Worm (Caenorhabditis elegans) whole organism, mixed stage, embryonic: Measurements from ENCODE around the gene cdk-12.

Experiments
- M03D4.4 ChIP-seq: sonication (generic microtip); optimal IDR thresholded peaks from 2 replicates; lab custom pipeline; 2017; ENCODE audit warnings: mild to moderate bottlenecking, missing genetic modification characterization, missing compliant biosample characterization
- bed-3 ChIP-seq: fragments of 200-800 bp; sonication (Bioruptor generic); optimal IDR thresholded peaks from 3 replicates; lab custom pipeline; 2018; ENCODE audit warnings: mild to moderate bottlenecking, missing genetic modification characterization, moderate library complexity, missing compliant biosample characterization
- blmp-1 ChIP-seq: fragments of 150-350 bp; optimal IDR thresholded peaks from 2 replicates; lab custom pipeline; 2014; ENCODE audit warnings: missing biosample characterization, missing genetic modification characterization
- ceh-39 ChIP-seq: fragments of 150-350 bp; optimal IDR thresholded peaks from 2 replicates; lab custom pipeline; 2014; ENCODE audit warnings: missing biosample characterization, missing genetic modification characterization
- ceh-43 ChIP-seq: fragments of 200-800 bp; sonication (Bioruptor generic); optimal IDR thresholded peaks from 2 replicates; lab custom pipeline; 2018; ENCODE audit warnings: mild to moderate bottlenecking, missing genetic modification characterization, moderate library complexity, missing compliant biosample characterization
- ceh-83 ChIP-seq: fragments of 200-800 bp; sonication (Bioruptor generic); optimal IDR thresholded peaks from 2 replicates; lab custom pipeline; 2018; ENCODE audit warnings: mild to moderate bottlenecking, missing genetic modification characterization, missing compliant biosample characterization
- cnd-1 ChIP-seq: fragments of 200-800 bp; sonication (Bioruptor generic); optimal IDR thresholded peaks from 2 replicates; lab custom pipeline; 2018; ENCODE audit warnings: mild to moderate bottlenecking, missing genetic modification characterization, missing compliant biosample characterization
- drap-1 ChIP-seq: fragments of 200-800 bp; sonication (Bioruptor generic); optimal IDR thresholded peaks from 3 replicates; lab custom pipeline; 2018; ENCODE audit warnings: mild to moderate bottlenecking, missing genetic modification characterization, missing compliant biosample characterization
- elt-1 ChIP-seq: sonication (generic microtip); optimal IDR thresholded peaks from 2 replicates; lab custom pipeline; 2017; ENCODE audit warnings: missing genetic modification characterization, mild to moderate bottlenecking, missing compliant biosample characterization, antibody characterized with exemption, moderate library complexity, borderline replicate concordance; ENCODE audit not compliant: insufficient read depth
- flh-1 ChIP-seq: fragments of 200-800 bp; sonication (Bioruptor generic); optimal IDR thresholded peaks from 2 replicates; lab custom pipeline; 2018; ENCODE audit warnings: mild to moderate bottlenecking, missing genetic modification characterization, moderate library complexity, missing compliant biosample characterization
- ham-2 ChIP-seq: fragments of 200-800 bp; sonication (Bioruptor generic); optimal IDR thresholded peaks from 2 replicates; lab custom pipeline; 2018; ENCODE audit warnings: mild to moderate bottlenecking, missing genetic modification characterization, missing compliant biosample characterization
- hlh-1 ChIP-seq: fragments of 150-350 bp; optimal IDR thresholded peaks from 2 replicates; lab custom pipeline; 2014; ENCODE audit warnings: missing biosample characterization, missing genetic modification reagents, missing genetic modification characterization
- lin-13 ChIP-seq: fragments of 150-350 bp; optimal IDR thresholded peaks from 2 replicates; lab custom pipeline; 2014; ENCODE audit warnings: missing biosample characterization, missing genetic modification characterization
- lin-32 ChIP-seq: fragments of 200-800 bp; sonication (Bioruptor generic); optimal IDR thresholded peaks from 2 replicates; lab custom pipeline; 2018; ENCODE audit warnings: mild to moderate bottlenecking, missing genetic modification characterization, missing compliant biosample characterization
- lsy-2 ChIP-seq: fragments of 150-350 bp; optimal IDR thresholded peaks from 2 replicates; lab custom pipeline; 2014; ENCODE audit warnings: missing biosample characterization, missing genetic modification characterization
- mep-1 ChIP-seq: fragments of 150-350 bp; optimal IDR thresholded peaks from 2 replicates; lab custom pipeline; 2017; ENCODE audit warnings: missing biosample characterization, missing genetic modification reagents, missing genetic modification characterization, inconsistent platforms
- mls-2 ChIP-seq: sonication (generic microtip); optimal IDR thresholded peaks from 2 replicates; lab custom pipeline; 2016; ENCODE audit warnings: mild to moderate bottlenecking, missing genetic modification characterization, moderate library complexity, missing compliant biosample characterization
- nhr-12 ChIP-seq: fragments of 150-350 bp; optimal IDR thresholded peaks from 2 replicates; lab custom pipeline; 2014; ENCODE audit warnings: missing biosample characterization, missing genetic modification characterization
- nhr-237 ChIP-seq: fragments of 150-350 bp; optimal IDR thresholded peaks from 2 replicates; lab custom pipeline; 2014; ENCODE audit warnings: missing biosample characterization, missing genetic modification characterization
- nhr-76 ChIP-seq: sonication (generic microtip); optimal IDR thresholded peaks from 2 replicates; lab custom pipeline; 2017; ENCODE audit warnings: missing biosample characterization, missing genetic modification characterization
- pha-4 ChIP-seq: fragments of 150-350 bp; optimal IDR thresholded peaks from 2 replicates; lab custom pipeline; 2018; ENCODE audit warnings: missing biosample characterization, missing genetic modification reagents, missing genetic modification characterization
- sem-2 ChIP-seq: fragments of 200-800 bp; sonication (Bioruptor generic); optimal IDR thresholded peaks from 2 replicates; lab custom pipeline; 2018; ENCODE audit warnings: mild to moderate bottlenecking, missing genetic modification characterization, missing compliant biosample characterization
- snpc-4 ChIP-seq: fragments of 150-350 bp; optimal IDR thresholded peaks from 2 replicates; lab custom pipeline; 2014; ENCODE audit warnings: missing biosample characterization, missing genetic modification characterization
- sptf-1 ChIP-seq: sonication (generic microtip); optimal IDR thresholded peaks from 2 replicates; lab custom pipeline; 2017; ENCODE audit warnings: mild to moderate bottlenecking, missing genetic modification characterization, moderate library complexity, missing compliant biosample characterization
- tbx-8 ChIP-seq: fragments of 200-800 bp; sonication (Bioruptor generic); optimal IDR thresholded peaks from 2 replicates; lab custom pipeline; 2018; ENCODE audit warnings: mild to moderate bottlenecking, missing genetic modification characterization, moderate library complexity, missing compliant biosample characterization
- unc-120 ChIP-seq: sonication (generic microtip); optimal IDR thresholded peaks from 2 replicates; lab custom pipeline; 2017; ENCODE audit warnings: missing genetic modification characterization, missing compliant biosample characterization; ENCODE audit not compliant: poor library complexity, severe bottlenecking
- unc-39 ChIP-seq: fragments of 150-350 bp; optimal IDR thresholded peaks from 2 replicates; lab custom pipeline; 2014; ENCODE audit warnings: missing biosample characterization, missing genetic modification characterization
- unc-62 ChIP-seq: fragments of 150-350 bp; optimal IDR thresholded peaks from 2 replicates; lab custom pipeline; 2014; ENCODE audit warnings: missing biosample characterization, missing genetic modification reagents, missing genetic modification characterization
- zip-8 ChIP-seq: fragments of 150-350 bp; optimal IDR thresholded peaks from 2 replicates; lab custom pipeline; 2014; ENCODE audit warnings: missing biosample characterization, missing genetic modification characterization
- ztf-11 ChIP-seq: fragments of 150-350 bp; optimal IDR thresholded peaks from 2 replicates; lab custom pipeline; 2014; ENCODE audit warnings: missing biosample characterization, missing genetic modification characterization

cdk-12 gene

ce11 chrIII:4359208-4359607 lies 26.4 kb downstream of the cdk-12 start:
- TF ChIP-seq sptf-1 (tag; lab: Kevin White, UChicago) (no peak), hlh-1 (peak; percentile 80)

ce11 chrIII:4359900-4360299 lies 27.1 kb downstream of the cdk-12 start:
- no peak for TF ChIP-seq lin-13 (tag; lab: Kevin White, UChicago)
- TF ChIP-seq unc-62 (GFP tag; lab: Kevin White, UChicago): peak; percentile 71
- no peak for TF ChIP-seq drap-1 (GFP tag; lab: Kevin White, UChicago)
- TF ChIP-seq sem-2 (GFP tag; lab: Kevin White, UChicago): no peak
- no peak for TF ChIP-seq lsy-2 (tag; lab: Kevin White, UChicago)
- no peak for TF ChIP-seq zip-8
- no peak for TF ChIP-seq M03D4.4
- no peak for TF ChIP-seq ztf-11
- TF ChIP-seq mls-2 (tag; lab: Kevin White, UChicago): no peak
- TF ChIP-seq hlh-1: peak; percentile 89
- TF ChIP-seq ceh-39: no peak
- no peak for TF ChIP-seq blmp-1 (tag; lab: Kevin White, UChicago)
- no peak for TF ChIP-seq ceh-43 (GFP tag; lab: Kevin White, UChicago)
- no peak for TF ChIP-seq pha-4 (tag; lab: Kevin White, UChicago)
- no peak for TF ChIP-seq cnd-1 (tag; lab: Kevin White, UChicago)
- no peak for TF ChIP-seq mep-1 (tag; lab: Kevin White, UChicago)

- TF ChIP-seq nhr-76 (tag; lab: Kevin White, UChicago): no peak
- no peak for TF ChIP-seq elt-1 (tag; lab: Kevin White, UChicago)
- peak; percentile 26 for TF ChIP-seq ham-2 (GFP tag; lab: Kevin White, UChicago)
- TF ChIP-seq ztf-11: no peak
- TF ChIP-seq ceh-39: no peak
Observed at ce11 chrIII:4362332-4362731, 29.5 kb downstream of the cdk-12 start.

- no peak for TF ChIP-seq unc-39 (tag; lab: Kevin White, UChicago)
Observed at ce11 chrIII:4364974-4365373, 32.2 kb downstream of the cdk-12 start, which contains the start of gene ckb-1. Gene ckb-1, plus strand, starts transcription at chrIII:4365274.

- TF ChIP-seq lsy-2 (tag; lab: Kevin White, UChicago): no peak
- no peak for TF ChIP-seq tbx-8 (GFP tag; lab: Kevin White, UChicago)
- no peak for TF ChIP-seq snpc-4 (tag; lab: Kevin White, UChicago)
- TF ChIP-seq unc-120: no peak
- TF ChIP-seq nhr-76 (tag; lab: Kevin White, UChicago): no peak
- TF ChIP-seq mep-1 (tag; lab: Kevin White, UChicago): no peak
- TF ChIP-seq nhr-12 (tag; lab: Kevin White, UChicago): no peak
- TF ChIP-seq unc-62 (GFP tag; lab: Kevin White, UChicago): no peak
- TF ChIP-seq nhr-237 (tag; lab: Kevin White, UChicago): no peak
Observed at ce11 chrIII:4367649-4368048, 34.9 kb downstream of the cdk-12 start, which contains the start of gene ckb-2. Gene ckb-2, plus strand, starts transcription at chrIII:4367949.

ce11 chrIII:4369381-4369809 lies 36.6 kb downstream of the cdk-12 start:
- peak; percentile 53 for TF ChIP-seq ceh-43 (GFP tag; lab: Kevin White, UChicago)
- peak; percentile 43 for TF ChIP-seq bed-3
- TF ChIP-seq sptf-1 (tag; lab: Kevin White, UChicago): peak; percentile 80
- peak; percentile 68 for TF ChIP-seq M03D4.4
- TF ChIP-seq unc-120: peak; percentile 73
- TF ChIP-seq ham-2 (GFP tag; lab: Kevin White, UChicago): peak; percentile 79
- TF ChIP-seq ceh-83 (GFP tag; lab: Kevin White, UChicago): peak; percentile 78
- peak; percentile 50 for TF ChIP-seq sem-2 (GFP tag; lab: Kevin White, UChicago)
- TF ChIP-seq lsy-2 (tag; lab: Kevin White, UChicago): peak; percentile 7
- TF ChIP-seq drap-1 (GFP tag; lab: Kevin White, UChicago): peak; percentile 68
- TF ChIP-seq lin-32 (GFP tag; lab: Kevin White, UChicago): peak; percentile 32
- TF ChIP-seq cnd-1 (tag; lab: Kevin White, UChicago): peak; percentile 73
- peak; percentile 36 for TF ChIP-seq flh-1
- peak; percentile 88 for TF ChIP-seq mls-2 (tag; lab: Kevin White, UChicago)
- TF ChIP-seq, all 35 proteins: peak for 14; not testable (repeated sequence) for 21
